Fruit fly (Drosophila melanogaster) whole organism, pupa: ENCODE measurements around the gene CG18557.

Experiments
- CG10348 ChIP-seq: fragments of 200-800 bp; sonication (Bioruptor generic); IDR thresholded peaks from 2 replicates; pipeline ENCODE4 v1.3.6; 2022; ENCODE audit warnings: missing biosample characterization, missing genetic modification characterization
- CG12605 ChIP-seq: fragments of 200-800 bp; sonication (Bioruptor generic); IDR thresholded peaks from 2 replicates; pipeline ENCODE4 v1.3.6; 2022; ENCODE audit warnings: missing biosample characterization, missing genetic modification characterization
- CG13204 ChIP-seq: fragments of 200-800 bp; sonication (Bioruptor generic); optimal IDR thresholded peaks from 2 replicates; lab custom pipeline; 2018; ENCODE audit warnings: missing biosample characterization, mild to moderate bottlenecking, missing genetic modification characterization, moderate library complexity
- CG14655 ChIP-seq: fragments of 200-800 bp; sonication (Bioruptor generic); optimal IDR thresholded peaks from 3 replicates; lab custom pipeline; 2017; ENCODE audit warnings: mild to moderate bottlenecking, missing biosample characterization, missing genetic modification reagents, missing genetic modification characterization
- CG15710 ChIP-seq: fragments of 200-800 bp; sonication (Bioruptor generic); optimal IDR thresholded peaks from 2 replicates; lab custom pipeline; 2018; ENCODE audit warnings: missing biosample characterization, mild to moderate bottlenecking, missing genetic modification characterization, moderate library complexity
- CG17806 ChIP-seq: fragments of 200-800 bp; sonication (Bioruptor generic); optimal IDR thresholded peaks from 2 replicates; lab custom pipeline; 2018; ENCODE audit warnings: missing biosample characterization, mild to moderate bottlenecking, missing genetic modification characterization, moderate library complexity
- CG32121 ChIP-seq: fragments of 200-800 bp; sonication (Bioruptor generic); IDR thresholded peaks from 2 replicates; pipeline ENCODE4 v1.3.6; 2022; ENCODE audit warnings: missing biosample characterization, missing genetic modification characterization
- CG34367 ChIP-seq: fragments of 200-800 bp; sonication (Bioruptor generic); optimal IDR thresholded peaks from 2 replicates; lab custom pipeline; 2018; ENCODE audit warnings: missing biosample characterization, mild to moderate bottlenecking, missing genetic modification characterization
- CG4496 ChIP-seq: fragments of 200-800 bp; sonication (Bioruptor generic); IDR thresholded peaks from 3 replicates; pipeline ENCODE4 v1.3.6; 2022; ENCODE audit warnings: missing biosample characterization, missing genetic modification characterization
- CG8159 ChIP-seq: fragments of 200-800 bp; sonication (Bioruptor generic); optimal IDR thresholded peaks from 3 replicates; lab custom pipeline; 2018; ENCODE audit warnings: missing biosample characterization, mild to moderate bottlenecking, missing genetic modification characterization, moderate library complexity
- CG8301 ChIP-seq: fragments of 200-800 bp; sonication (Bioruptor generic); optimal IDR thresholded peaks from 2 replicates; lab custom pipeline; 2018; ENCODE audit warnings: missing biosample characterization, mild to moderate bottlenecking, missing genetic modification characterization
- CG9948 ChIP-seq: fragments of 200-800 bp; sonication (Bioruptor generic); optimal IDR thresholded peaks from 2 replicates; lab custom pipeline; 2018; ENCODE audit warnings: missing biosample characterization, mild to moderate bottlenecking, missing genetic modification characterization, moderate library complexity
- D1 ChIP-seq: fragments of 200-800 bp; sonication (Bioruptor generic); optimal IDR thresholded peaks from 2 replicates; lab custom pipeline; 2018; ENCODE audit warnings: missing biosample characterization, mild to moderate bottlenecking, missing genetic modification characterization, moderate library complexity
- EcR ChIP-seq: fragments of 200-800 bp; sonication (Bioruptor generic); optimal IDR thresholded peaks from 3 replicates; lab custom pipeline; 2019; ENCODE audit warnings: missing biosample characterization, missing genetic modification characterization, mild to moderate bottlenecking, moderate library complexity, missing genetic modification reagents
- Ets98B ChIP-seq: fragments of 200-800 bp; sonication (Bioruptor generic); IDR thresholded peaks from 2 replicates; pipeline ENCODE4 v1.3.6; 2022; ENCODE audit warnings: missing biosample characterization, missing genetic modification characterization
- Pif1A ChIP-seq: fragments of 200-800 bp; sonication (Bioruptor generic); optimal IDR thresholded peaks from 3 replicates; lab custom pipeline; 2016; ENCODE audit warnings: missing biosample characterization, missing genetic modification characterization
- Pif1B ChIP-seq: fragments of 200-800 bp; sonication (Bioruptor generic); optimal IDR thresholded peaks from 3 replicates; lab custom pipeline; 2016; ENCODE audit warnings: missing biosample characterization, missing genetic modification characterization
- Snoo ChIP-seq: fragments of 200-800 bp; sonication (Bioruptor generic); optimal IDR thresholded peaks from 3 replicates; lab custom pipeline; 2017; ENCODE audit warnings: missing biosample characterization, mild to moderate bottlenecking, missing genetic modification characterization, inconsistent platforms
- fd96Ca ChIP-seq: fragments of 200-800 bp; sonication (Bioruptor generic); IDR thresholded peaks from 3 replicates; pipeline ENCODE4 v1.3.6; 2022; ENCODE audit warnings: missing biosample characterization, missing genetic modification characterization
- gl ChIP-seq: fragments of 200-800 bp; sonication (Bioruptor generic); optimal IDR thresholded peaks from 2 replicates; lab custom pipeline; 2018; ENCODE audit warnings: missing biosample characterization, mild to moderate bottlenecking, missing genetic modification characterization
- rn ChIP-seq: fragments of 200-800 bp; sonication (Bioruptor generic); IDR thresholded peaks from 2 replicates; pipeline ENCODE4 v1.3.6; 2022; ENCODE audit warnings: missing biosample characterization, missing genetic modification characterization

Gene CG18557

dm6 chr2L:2802527-2802926, 43.0 kb downstream of the CG18557 start:
- no peak for TF ChIP-seq rn (GFP tag; lab: Robert Waterston, UW)
- TF ChIP-seq CG10348 (GFP tag; lab: Robert Waterston, UW): no peak
- TF ChIP-seq Pif1B (GFP tag; lab: Kevin White, UChicago): peak; percentile 24
- TF ChIP-seq Snoo (tag; lab: Kevin White, UChicago): peak; percentile 25
- peak; percentile 35 for TF ChIP-seq CG15710 (tag; lab: Kevin White, UChicago)
- peak; percentile 46 for TF ChIP-seq CG8301 (tag; lab: Kevin White, UChicago)
- TF ChIP-seq D1 (tag; lab: Kevin White, UChicago): no peak
- TF ChIP-seq CG34367: peak; percentile 46
- peak; percentile 68; the same call in 1 of the 2 replicates for TF ChIP-seq CG12605 (GFP tag; lab: Robert Waterston, UW)
- no peak for TF ChIP-seq CG9948 (tag; lab: Kevin White, UChicago)
- peak; percentile 87 for TF ChIP-seq gl
- TF ChIP-seq CG17806 (tag; lab: Kevin White, UChicago): peak; percentile 28
- TF ChIP-seq Pif1A: peak; percentile 39
- TF ChIP-seq CG13204: peak; percentile 79
- TF ChIP-seq fd96Ca: peak; percentile 46; the same call in 1 of the 3 replicates
- no peak for TF ChIP-seq CG32121
- peak; percentile 51; the same call in 1 of the 2 replicates for TF ChIP-seq Ets98B (GFP tag; lab: Robert Waterston, UW)
- peak; percentile 45; the same call in 1 of the 3 replicates for TF ChIP-seq CG4496
- TF ChIP-seq EcR: peak; percentile 27
- peak; percentile 36 for TF ChIP-seq CG8159 (tag; lab: Kevin White, UChicago)
- TF ChIP-seq CG14655 (GFP tag; lab: Kevin White, UChicago): peak; percentile 64

- TF ChIP-seq Pif1B (GFP tag; lab: Kevin White, UChicago) (no peak), CG12605 (GFP tag; lab: Robert Waterston, UW) (no peak), D1 (tag; lab: Kevin White, UChicago) (no peak), CG15710 (tag; lab: Kevin White, UChicago) (no peak), EcR (no peak), Pif1A (no peak), CG8301 (tag; lab: Kevin White, UChicago) (no peak), Snoo (tag; lab: Kevin White, UChicago) (no peak), CG8159 (tag; lab: Kevin White, UChicago) (no peak), CG34367 (no peak), CG13204 (no peak), gl (no peak), CG32121 (no peak), CG14655 (GFP tag; lab: Kevin White, UChicago) (no peak), CG4496 (no peak), Ets98B (GFP tag; lab: Robert Waterston, UW) (no peak)
These were observed 44.4 kb downstream of the CG18557 start for dm6 chr2L:2800956-2801776.

dm6 chr2L:2799909-2800478, 45.5 kb downstream of the CG18557 start, which contains the start of gene Syt1:
Gene Syt1, minus strand, starts transcription at chr2L:2799979.
- TF ChIP-seq CG15710 (tag; lab: Kevin White, UChicago) (no peak), Pif1A (peak; percentile 0), CG32121 (no peak), rn (GFP tag; lab: Robert Waterston, UW) (no peak), CG9948 (tag; lab: Kevin White, UChicago) (no peak), Ets98B (GFP tag; lab: Robert Waterston, UW) (no peak), CG17806 (tag; lab: Kevin White, UChicago) (no peak), Snoo (tag; lab: Kevin White, UChicago) (no peak), CG4496 (0 out of 3 replicates have a peak, but pooled peaks have one; percentile 9)
- TF ChIP-seq, all 21 proteins: peak for 2

- TF ChIP-seq gl (no peak), CG17806 (tag; lab: Kevin White, UChicago) (no peak), CG32121 (no peak), EcR (no peak), CG12605 (GFP tag; lab: Robert Waterston, UW) (no peak), Pif1A (no peak)
These were observed 48.3 kb downstream of the CG18557 start for dm6 chr2L:2797186-2797585.
